Comparison of ENCODE assay signal across 1 fruit fly cellular context in the genomic region with DNA sequence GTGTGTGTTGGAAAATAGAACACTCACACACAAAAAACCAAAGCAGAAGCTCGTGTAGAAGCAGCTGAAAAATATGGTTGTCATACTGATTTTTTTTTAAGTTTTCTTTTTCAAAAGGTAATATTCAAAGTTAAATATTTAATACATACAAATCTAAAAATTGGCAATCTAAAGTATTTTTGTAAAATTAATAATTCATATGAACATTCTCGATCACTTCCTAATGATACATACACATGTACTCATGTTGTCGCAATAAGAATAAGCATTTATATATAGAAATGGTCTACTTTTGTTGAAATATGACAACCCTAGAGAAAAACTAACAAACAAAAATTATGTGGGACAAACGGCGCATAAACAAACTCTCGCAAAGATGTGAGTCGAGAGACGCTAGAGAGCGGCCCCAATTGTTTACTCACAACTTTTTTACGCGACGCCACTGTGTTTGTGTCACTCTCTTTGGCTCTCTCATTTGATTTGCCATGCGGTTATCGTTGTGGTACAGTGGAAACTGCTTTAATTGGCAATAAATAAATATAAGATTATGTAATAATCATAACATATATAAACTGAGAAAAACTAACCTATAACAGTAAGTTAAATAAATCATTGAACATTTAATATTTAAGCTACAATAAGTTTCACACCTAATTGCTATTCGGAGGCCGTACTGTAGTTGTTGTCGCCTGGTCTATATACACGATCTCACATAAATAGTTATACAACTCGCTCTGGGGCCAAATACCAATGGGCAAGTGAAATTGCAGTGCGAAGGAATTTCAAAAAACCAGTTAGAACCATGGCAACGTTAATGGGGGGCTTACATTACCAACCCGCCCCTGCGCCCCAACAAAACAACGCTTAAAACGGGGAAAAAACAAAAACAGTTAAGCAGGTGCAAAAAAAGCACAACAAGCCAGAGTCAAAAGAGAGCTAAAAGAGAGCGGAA.
A peak's percentile ranks its signal among the peaks of the same experiment; 100 is the strongest.
TF ChIP-seq lines count a peak whose summit lies in the region.

No protein-coding gene starts in this region.

TF ChIP-seq in whole organism, embryonic, 481 proteins besides CTCF, POLR2A, EP300 and RAD21 (continued from another document and continues in another):
- peak; percentile 97 for TF ChIP-seq Six4 (GFP tag; optimal IDR thresholded peaks at IDR 0.05; lab: Kevin White, UChicago)
- TF ChIP-seq CG11398 (GFP tag; optimal IDR thresholded peaks at IDR 0.05; lab: Kevin White, UChicago): peak; percentile 48
- TF ChIP-seq btn (GFP tag; optimal IDR thresholded peaks at IDR 0.05; lab: Kevin White, UChicago): no peak
- TF ChIP-seq Hand (GFP tag; optimal IDR thresholded peaks at IDR 0.05; lab: Kevin White, UChicago): peak; percentile 99
- peak; percentile 98 for TF ChIP-seq oc (tag; optimal IDR thresholded peaks at IDR 0.05; lab: Kevin White, UChicago)
- TF ChIP-seq Fer1 (GFP tag; optimal IDR thresholded peaks at IDR 0.05; lab: Kevin White, UChicago): peak; percentile 99
- TF ChIP-seq Asciz (GFP tag; optimal IDR thresholded peaks at IDR 0.05; lab: Kevin White, UChicago): peak; percentile 96
- TF ChIP-seq CG7963 (GFP tag; IDR thresholded peaks at IDR 0.05; lab: Robert Waterston, UW; ENCODE audit: partially characterized antibody): no peak
- TF ChIP-seq Hr78 (GFP tag; optimal IDR thresholded peaks at IDR 0.05; lab: Kevin White, UChicago): peak in 1 of 2 experiments; percentile 91
- peak; percentile 98 for TF ChIP-seq CG17385 (GFP tag; optimal IDR thresholded peaks at IDR 0.05; lab: Kevin White, UChicago)
- TF ChIP-seq ara (GFP tag; IDR thresholded peaks at IDR 0.05; lab: Robert Waterston, UW): peak; percentile 97
- peak; percentile 99 for TF ChIP-seq sug (tag; optimal IDR thresholded peaks at IDR 0.05; lab: Kevin White, UChicago)
- TF ChIP-seq CG42726 (GFP tag; IDR thresholded peaks at IDR 0.05; lab: Robert Waterston, UW; ENCODE audit: partially characterized antibody): no peak
- peak; percentile 98 for TF ChIP-seq sisA (GFP tag; IDR thresholded peaks at IDR 0.05; lab: Robert Waterston, UW)
- TF ChIP-seq onecut (GFP tag; IDR thresholded peaks at IDR 0.05; lab: Robert Waterston, UW): peak; percentile 94
- TF ChIP-seq CG3407 (GFP tag; optimal IDR thresholded peaks at IDR 0.05; lab: Kevin White, UChicago): peak; percentile 92
- TF ChIP-seq aop (GFP tag; IDR thresholded peaks at IDR 0.05; lab: Robert Waterston, UW): peak; percentile 90
- TF ChIP-seq MBD-R2 (GFP tag; IDR thresholded peaks at IDR 0.05; lab: Robert Waterston, UW): peak; percentile 99
- TF ChIP-seq CG4282 (GFP tag; optimal IDR thresholded peaks at IDR 0.05; lab: Kevin White, UChicago): no peak
- TF ChIP-seq CG12219 (GFP tag; optimal IDR thresholded peaks at IDR 0.05; lab: Kevin White, UChicago): peak; percentile 97
- TF ChIP-seq CG11695 (GFP tag; IDR thresholded peaks at IDR 0.05; lab: Robert Waterston, UW): peak; percentile 98
- no peak for TF ChIP-seq Hr39 (optimal IDR thresholded peaks at IDR 0.05; lab: Kevin White, UChicago)
- peak; percentile 98 for TF ChIP-seq zfh1 (GFP tag; IDR thresholded peaks at IDR 0.05; lab: Robert Waterston, UW)
- TF ChIP-seq disco-r (GFP tag; optimal IDR thresholded peaks at IDR 0.05; lab: Kevin White, UChicago): no peak
- TF ChIP-seq toy (GFP tag; IDR thresholded peaks at IDR 0.05; lab: Robert Waterston, UW): peak; percentile 98
- peak; percentile 99 for TF ChIP-seq dysf (GFP tag; IDR thresholded peaks at IDR 0.05; lab: Robert Waterston, UW)
- TF ChIP-seq CG3995 (GFP tag; optimal IDR thresholded peaks at IDR 0.05; lab: Kevin White, UChicago): peak; percentile 77
- TF ChIP-seq CG2875 (GFP tag; optimal IDR thresholded peaks at IDR 0.05; lab: Kevin White, UChicago): peak; percentile 90
- peak; percentile 92 for TF ChIP-seq CG2202 (tag; optimal IDR thresholded peaks at IDR 0.05; lab: Kevin White, UChicago)
- TF ChIP-seq salm (tag; optimal IDR thresholded peaks at IDR 0.05; lab: Kevin White, UChicago): peak; percentile 96
- peak; percentile 64 for TF ChIP-seq Bteb2 (GFP tag; optimal IDR thresholded peaks at IDR 0.05; lab: Kevin White, UChicago)
- peak; percentile 92 for TF ChIP-seq CG4707 (GFP tag; optimal IDR thresholded peaks at IDR 0.05; lab: Kevin White, UChicago)
- no peak for TF ChIP-seq pita (GFP tag; optimal IDR thresholded peaks at IDR 0.05; lab: Kevin White, UChicago)
- TF ChIP-seq CG33557 (GFP tag; optimal IDR thresholded peaks at IDR 0.05; lab: Kevin White, UChicago): peak; percentile 94
- TF ChIP-seq CG12299 (tag; optimal IDR thresholded peaks at IDR 0.05; lab: Kevin White, UChicago): peak; percentile 98
- TF ChIP-seq jing (GFP tag; optimal IDR thresholded peaks at IDR 0.05; lab: Kevin White, UChicago): peak; percentile 95
- TF ChIP-seq CG30020 (tag; optimal IDR thresholded peaks at IDR 0.05; lab: Kevin White, UChicago): peak; percentile 88
- TF ChIP-seq Doc2 (GFP tag; IDR thresholded peaks at IDR 0.05; lab: Robert Waterston, UW): peak; percentile 90
- peak; percentile 96 for TF ChIP-seq CG15696 (tag; optimal IDR thresholded peaks at IDR 0.05; lab: Kevin White, UChicago)
- peak; percentile 98 for TF ChIP-seq lmd (GFP tag; IDR thresholded peaks at IDR 0.05; lab: Robert Waterston, UW)
- peak; percentile 96 for TF ChIP-seq CG18619 (GFP tag; optimal IDR thresholded peaks at IDR 0.05; lab: Kevin White, UChicago)
- peak; percentile 96 for TF ChIP-seq twi (tag; optimal IDR thresholded peaks at IDR 0.05; lab: Kevin White, UChicago)
- TF ChIP-seq CG15269 (tag; optimal IDR thresholded peaks at IDR 0.05; lab: Kevin White, UChicago): peak; percentile 99
- TF ChIP-seq CG18011 (GFP tag; optimal IDR thresholded peaks at IDR 0.05; lab: Kevin White, UChicago): peak; percentile 87
- TF ChIP-seq CG9437 (GFP tag; optimal IDR thresholded peaks at IDR 0.05; lab: Kevin White, UChicago): peak; percentile 94
- peak; percentile 45 for TF ChIP-seq CG8089 (GFP tag; optimal IDR thresholded peaks at IDR 0.05; lab: Kevin White, UChicago)
- peak; percentile 99 for TF ChIP-seq Ada2b (GFP tag; IDR thresholded peaks at IDR 0.05; lab: Robert Waterston, UW)
- peak; percentile 98 for TF ChIP-seq ind (GFP tag; optimal IDR thresholded peaks at IDR 0.05; lab: Kevin White, UChicago)
- TF ChIP-seq Nf-YC (tag; optimal IDR thresholded peaks at IDR 0.05; lab: Kevin White, UChicago): peak; percentile 94
- peak; percentile 96 for TF ChIP-seq CG4404 (GFP tag; IDR thresholded peaks at IDR 0.05; lab: Robert Waterston, UW)
- peak; percentile 94 for TF ChIP-seq MTF-1 (GFP tag; optimal IDR thresholded peaks at IDR 0.05; lab: Kevin White, UChicago; ENCODE audit: borderline replicate concordance)
- peak; percentile 97 for TF ChIP-seq CG12071 (GFP tag; optimal IDR thresholded peaks at IDR 0.05; lab: Kevin White, UChicago)
- peak; percentile 94 for TF ChIP-seq Gug (GFP tag; IDR thresholded peaks at IDR 0.05; lab: Robert Waterston, UW)
- TF ChIP-seq az2 (GFP tag; optimal IDR thresholded peaks at IDR 0.05; lab: Kevin White, UChicago): peak; percentile 95
- peak; percentile 52 for TF ChIP-seq Mes4 (GFP tag; optimal IDR thresholded peaks at IDR 0.05; lab: Kevin White, UChicago)
- TF ChIP-seq CG12104 (GFP tag; optimal IDR thresholded peaks at IDR 0.05; lab: Kevin White, UChicago): peak; percentile 90
- peak; percentile 72 for TF ChIP-seq tx (GFP tag; optimal IDR thresholded peaks at IDR 0.05; lab: Kevin White, UChicago)
- TF ChIP-seq Atf6 (GFP tag; IDR thresholded peaks at IDR 0.05; lab: Robert Waterston, UW): peak; percentile 99
- TF ChIP-seq C15 (GFP tag; IDR thresholded peaks at IDR 0.05; lab: Robert Waterston, UW): peak; percentile 93
- peak; percentile 19 for TF ChIP-seq NC2β (GFP tag; optimal IDR thresholded peaks at IDR 0.05; lab: Kevin White, UChicago)
- TF ChIP-seq gem (tag; optimal IDR thresholded peaks at IDR 0.05; lab: Kevin White, UChicago): peak; percentile 98
- peak; percentile 91 for TF ChIP-seq CG10959 (GFP tag; IDR thresholded peaks at IDR 0.05; lab: Robert Waterston, UW)
- TF ChIP-seq exex (tag; optimal IDR thresholded peaks at IDR 0.05; lab: Kevin White, UChicago): peak; percentile 97
- peak; percentile 98 for TF ChIP-seq ase (GFP tag; IDR thresholded peaks at IDR 0.05; lab: Robert Waterston, UW)
- peak; percentile 96 for TF ChIP-seq org-1 (GFP tag; optimal IDR thresholded peaks at IDR 0.05; lab: Kevin White, UChicago)
- TF ChIP-seq CG6854 (GFP tag; optimal IDR thresholded peaks at IDR 0.05; lab: Kevin White, UChicago): peak; percentile 97
- no peak for TF ChIP-seq HmgD (GFP tag; optimal IDR thresholded peaks at IDR 0.05; lab: Kevin White, UChicago)
- TF ChIP-seq CG10366 (GFP tag; IDR thresholded peaks at IDR 0.05; lab: Robert Waterston, UW): peak; percentile 99
- TF ChIP-seq wdn (GFP tag; IDR thresholded peaks at IDR 0.05; lab: Robert Waterston, UW): peak; percentile 98
- TF ChIP-seq CG7556 (GFP tag; optimal IDR thresholded peaks at IDR 0.05; lab: Kevin White, UChicago): peak; percentile 98
- TF ChIP-seq CG14050 (GFP tag; IDR thresholded peaks at IDR 0.05; lab: Robert Waterston, UW): peak; percentile 97
- TF ChIP-seq CG10321 (GFP tag; IDR thresholded peaks at IDR 0.05; lab: Robert Waterston, UW): peak; percentile 85
- TF ChIP-seq tna (GFP tag; IDR thresholded peaks at IDR 0.05; lab: Robert Waterston, UW; ENCODE audit: partially characterized antibody): no peak
- TF ChIP-seq Poxn (GFP tag; IDR thresholded peaks at IDR 0.05; lab: Robert Waterston, UW): peak; percentile 94
- peak; percentile 96 for TF ChIP-seq Xbp1 (GFP tag; optimal IDR thresholded peaks at IDR 0.05; lab: Kevin White, UChicago)
- peak; percentile 93 for TF ChIP-seq CG1529 (GFP tag; optimal IDR thresholded peaks at IDR 0.05; lab: Kevin White, UChicago)
- peak; percentile 93 for TF ChIP-seq CHES-1-like (GFP tag; optimal IDR thresholded peaks at IDR 0.05; lab: Kevin White, UChicago)
- no peak for TF ChIP-seq Sry-δ (GFP tag; optimal IDR thresholded peaks at IDR 0.05; lab: Kevin White, UChicago)
- peak; percentile 73 for TF ChIP-seq TFAM (GFP tag; optimal IDR thresholded peaks at IDR 0.05; lab: Kevin White, UChicago)
- TF ChIP-seq row (GFP tag; IDR thresholded peaks at IDR 0.05; lab: Robert Waterston, UW): peak; percentile 99
- TF ChIP-seq CG17912 (GFP tag; optimal IDR thresholded peaks at IDR 0.05; lab: Kevin White, UChicago): peak; percentile 97
- peak; percentile 72 for TF ChIP-seq fu2 (GFP tag; optimal IDR thresholded peaks at IDR 0.05; lab: Kevin White, UChicago)
- peak; percentile 94 for TF ChIP-seq CG1602 (GFP tag; optimal IDR thresholded peaks at IDR 0.05; lab: Kevin White, UChicago)
- peak; percentile 91 for TF ChIP-seq sr (GFP tag; IDR thresholded peaks at IDR 0.05; lab: Robert Waterston, UW)
- peak; percentile 56 for TF ChIP-seq Atf-2 (GFP tag; optimal IDR thresholded peaks at IDR 0.05; lab: Kevin White, UChicago)
- TF ChIP-seq CG9215 (GFP tag; IDR thresholded peaks at IDR 0.05; lab: Robert Waterston, UW): peak; percentile 98
- TF ChIP-seq Elba2 (GFP tag; optimal IDR thresholded peaks at IDR 0.05; lab: Kevin White, UChicago): peak; percentile 31
- TF ChIP-seq CG12155 (GFP tag; optimal IDR thresholded peaks at IDR 0.05; lab: Kevin White, UChicago): peak; percentile 95
- TF ChIP-seq nom (GFP tag; optimal IDR thresholded peaks at IDR 0.05; lab: Kevin White, UChicago): peak; percentile 98
- TF ChIP-seq ham (GFP tag; IDR thresholded peaks at IDR 0.05; lab: Robert Waterston, UW): peak; percentile 91
- peak; percentile 97 for TF ChIP-seq wor (GFP tag; IDR thresholded peaks at IDR 0.05; lab: Robert Waterston, UW)
- TF ChIP-seq vvl (GFP tag; IDR thresholded peaks at IDR 0.05; lab: Robert Waterston, UW): peak; percentile 99
- TF ChIP-seq gsb (GFP tag; IDR thresholded peaks at IDR 0.05; lab: Robert Waterston, UW): peak; percentile 98
- TF ChIP-seq Dref (GFP tag; IDR thresholded peaks at IDR 0.05; lab: Robert Waterston, UW): peak; percentile 48; the same call in 1 of the 2 replicates
- peak; percentile 97 for TF ChIP-seq bcd (GFP tag; optimal IDR thresholded peaks at IDR 0.05; lab: Kevin White, UChicago)
- peak; percentile 85 for TF ChIP-seq zfh2 (GFP tag; optimal IDR thresholded peaks at IDR 0.05; lab: Kevin White, UChicago)
- no peak for TF ChIP-seq en (GFP tag; optimal IDR thresholded peaks at IDR 0.05; lab: Kevin White, UChicago)
- TF ChIP-seq inv (GFP tag; IDR thresholded peaks at IDR 0.05; lab: Robert Waterston, UW; ENCODE audit: partially characterized antibody): no peak
- TF ChIP-seq eyg (GFP tag; optimal IDR thresholded peaks at IDR 0.05; lab: Kevin White, UChicago): peak; percentile 69
- TF ChIP-seq CG14667 (GFP tag; IDR thresholded peaks at IDR 0.05; lab: Robert Waterston, UW): peak; percentile 97
- TF ChIP-seq NC2α (GFP tag; optimal IDR thresholded peaks at IDR 0.05; lab: Kevin White, UChicago): peak; percentile 64
- TF ChIP-seq vnd (GFP tag; IDR thresholded peaks at IDR 0.05; lab: Robert Waterston, UW; ENCODE audit: partially characterized antibody): no peak
- peak; percentile 97 for TF ChIP-seq CG9727 (GFP tag; optimal IDR thresholded peaks at IDR 0.05; lab: Kevin White, UChicago)
- peak; percentile 98 for TF ChIP-seq CG32772 (GFP tag; IDR thresholded peaks at IDR 0.05; lab: Robert Waterston, UW)
- TF ChIP-seq grn (GFP tag; optimal IDR thresholded peaks at IDR 0.05; lab: Kevin White, UChicago): peak; percentile 63
- TF ChIP-seq pnt (GFP tag; optimal IDR thresholded peaks at IDR 0.05; lab: Kevin White, UChicago): peak; percentile 59
- TF ChIP-seq YL-1 (GFP tag; optimal IDR thresholded peaks at IDR 0.05; lab: Kevin White, UChicago): peak; percentile 90
- TF ChIP-seq sob (GFP tag; IDR thresholded peaks at IDR 0.05; lab: Robert Waterston, UW): peak; percentile 99
- peak; percentile 90 for TF ChIP-seq CG6254 (GFP tag; optimal IDR thresholded peaks at IDR 0.05; lab: Kevin White, UChicago)
- TF ChIP-seq CG3281 (GFP tag; optimal IDR thresholded peaks at IDR 0.05; lab: Kevin White, UChicago): peak; percentile 98
- TF ChIP-seq E2f2 (GFP tag; IDR thresholded peaks at IDR 0.05; lab: Robert Waterston, UW): peak; percentile 88
- peak; percentile 99 for TF ChIP-seq slbo (GFP tag; IDR thresholded peaks at IDR 0.05; lab: Robert Waterston, UW)
- peak; percentile 81 for TF ChIP-seq ac (GFP tag; optimal IDR thresholded peaks at IDR 0.05; lab: Kevin White, UChicago)
- peak; percentile 96 for TF ChIP-seq kah (GFP tag; optimal IDR thresholded peaks at IDR 0.05; lab: Kevin White, UChicago)
- TF ChIP-seq Rx (GFP tag; IDR thresholded peaks at IDR 0.05; lab: Robert Waterston, UW): peak; percentile 94
- TF ChIP-seq ap (GFP tag; IDR thresholded peaks at IDR 0.05; lab: Robert Waterston, UW): peak; percentile 97
- TF ChIP-seq Lhr (GFP tag; optimal IDR thresholded peaks at IDR 0.05; lab: Kevin White, UChicago): peak; percentile 82
- TF ChIP-seq CG1792 (GFP tag; optimal IDR thresholded peaks at IDR 0.05; lab: Kevin White, UChicago): peak; percentile 80
- peak; percentile 97 for TF ChIP-seq CG30403 (GFP tag; optimal IDR thresholded peaks at IDR 0.05; lab: Kevin White, UChicago)
- peak; percentile 52 for TF ChIP-seq gro (GFP tag; optimal IDR thresholded peaks at IDR 0.05; lab: Kevin White, UChicago)
